Fruit fly (Drosophila melanogaster) whole organism, embryonic: ENCODE results near the gene Cow.

Source experiments
- Blimp-1 ChIP-seq: fragments of 200-800 bp; sonication (Bioruptor generic); optimal IDR thresholded peaks from 3 replicates; lab custom pipeline; 2018; ENCODE audit warnings: missing biosample characterization, missing genetic modification characterization, mild to moderate bottlenecking, moderate library complexity, missing genetic modification reagents
- C15 ChIP-seq: fragments of 200-800 bp; sonication (Bioruptor generic); IDR thresholded peaks from 3 replicates; pipeline ENCODE4 v1.3.6; 2022; ENCODE audit warnings: missing biosample characterization, missing genetic modification characterization
- CG10321 ChIP-seq: fragments of 200-800 bp; sonication (Bioruptor generic); IDR thresholded peaks from 2 replicates; pipeline ENCODE4 v1.3.6; 2022; ENCODE audit warnings: missing biosample characterization, missing genetic modification characterization
- CG15269 ChIP-seq: fragments of 200-800 bp; sonication (Bioruptor generic); optimal IDR thresholded peaks from 2 replicates; lab custom pipeline; 2018; ENCODE audit warnings: missing biosample characterization, mild to moderate bottlenecking, missing genetic modification characterization, moderate library complexity
- CG16813 ChIP-seq: fragments of 200-800 bp; sonication (Bioruptor generic); IDR thresholded peaks from 3 replicates; pipeline ENCODE4 v1.3.6; 2022; ENCODE audit warnings: missing biosample characterization, missing genetic modification characterization; ENCODE audit not compliant: partially characterized antibody
- CG17568 ChIP-seq: fragments of 200-800 bp; sonication (Bioruptor generic); optimal IDR thresholded peaks from 2 replicates; lab custom pipeline; 2018; ENCODE audit warnings: missing biosample characterization, mild to moderate bottlenecking, missing genetic modification characterization, moderate library complexity
- CG2116 ChIP-seq: fragments of 200-800 bp; sonication (Bioruptor generic); optimal IDR thresholded peaks from 3 replicates; lab custom pipeline; 2018; ENCODE audit warnings: missing biosample characterization, mild to moderate bottlenecking, missing genetic modification characterization
- CG33557 ChIP-seq: fragments of 200-800 bp; sonication (Bioruptor generic); optimal IDR thresholded peaks from 2 replicates; lab custom pipeline; 2019; ENCODE audit warnings: missing biosample characterization, mild to moderate bottlenecking, missing genetic modification characterization, moderate library complexity
- CG3847 ChIP-seq: fragments of 200-800 bp; sonication (Bioruptor generic); IDR thresholded peaks from 2 replicates; pipeline ENCODE4 v1.3.6; 2022; ENCODE audit warnings: missing biosample characterization, missing genetic modification characterization
- CG6175 ChIP-seq: fragments of 200-800 bp; sonication (Bioruptor generic); IDR thresholded peaks from 3 replicates; pipeline ENCODE4 v1.3.6; 2022; ENCODE audit warnings: missing biosample characterization, missing genetic modification characterization
- CG6683 ChIP-seq: fragments of 200-800 bp; sonication (Bioruptor generic); optimal IDR thresholded peaks from 2 replicates; lab custom pipeline; 2017; ENCODE audit warnings: missing biosample characterization, mild to moderate bottlenecking, missing genetic modification characterization, missing genetic modification reagents
- CG7271 ChIP-seq: fragments of 200-800 bp; sonication (Bioruptor generic); optimal IDR thresholded peaks from 2 replicates; lab custom pipeline; 2018; ENCODE audit warnings: missing biosample characterization, mild to moderate bottlenecking, missing genetic modification characterization, moderate library complexity
- CG9215 ChIP-seq: fragments of 200-800 bp; sonication (Bioruptor generic); IDR thresholded peaks from 2 replicates; pipeline ENCODE4 v1.3.6; 2022; ENCODE audit warnings: missing biosample characterization, missing genetic modification characterization
- Chrac-16 ChIP-seq: fragments of 200-800 bp; sonication (Bioruptor generic); optimal IDR thresholded peaks from 3 replicates; lab custom pipeline; 2016; ENCODE audit warnings: missing biosample characterization, missing genetic modification characterization
- D ChIP-seq, 2 experiments: fragments of 200-800 bp in 1 of 2; fragments of >200 bp in 1 of 2; sonication (Bioruptor generic) in 1 of 2; optimal IDR thresholded peaks; 2 replicates in 1 of 2; 3 replicates in 1 of 2; lab custom pipeline; 2017; ENCODE audit warnings: mild to moderate bottlenecking in 1 of 2, missing biosample characterization in 1 of 2, missing genetic modification characterization in 1 of 2, missing genetic modification reagents in 1 of 2
- ERR ChIP-seq: fragments of 200-800 bp; sonication (Bioruptor generic); optimal IDR thresholded peaks from 2 replicates; lab custom pipeline; 2016; ENCODE audit warnings: missing biosample characterization, missing genetic modification characterization
- HLHmδ ChIP-seq: fragments of 200-800 bp; sonication (Bioruptor generic); optimal IDR thresholded peaks from 2 replicates; lab custom pipeline; 2018; ENCODE audit warnings: missing biosample characterization, mild to moderate bottlenecking, missing genetic modification characterization, moderate library complexity
- Hsf ChIP-seq: fragments of 200-800 bp; sonication (Bioruptor generic); optimal IDR thresholded peaks from 3 replicates; lab custom pipeline; 2016; ENCODE audit warnings: missing biosample characterization, missing genetic modification characterization
- Neu2 ChIP-seq: fragments of 200-800 bp; sonication (Bioruptor generic); optimal IDR thresholded peaks from 3 replicates; lab custom pipeline; 2016; ENCODE audit warnings: missing biosample characterization, missing genetic modification characterization, borderline replicate concordance
- Ravus ChIP-seq: fragments of 200-800 bp; sonication (Bioruptor generic); IDR thresholded peaks from 2 replicates; pipeline ENCODE4 v1.3.6; 2022; ENCODE audit warnings: missing biosample characterization, missing genetic modification characterization
- Rfx ChIP-seq: fragments of 200-800 bp; sonication (Bioruptor generic); IDR thresholded peaks from 2 replicates; pipeline ENCODE4 v1.3.6; 2022; ENCODE audit warnings: missing biosample characterization, missing genetic modification characterization
- Sin3A ChIP-seq: fragments of >200 bp; optimal IDR thresholded peaks from 2 replicates; lab custom pipeline; 2018
- ara ChIP-seq: fragments of 200-800 bp; sonication (Bioruptor generic); IDR thresholded peaks from 2 replicates; pipeline ENCODE4 v1.3.6; 2022; ENCODE audit warnings: missing biosample characterization, missing genetic modification characterization
- br ChIP-seq: fragments of >200 bp; optimal IDR thresholded peaks from 2 replicates; lab custom pipeline; 2017
- cg ChIP-seq: fragments of 200-800 bp; sonication (Bioruptor generic); optimal IDR thresholded peaks from 3 replicates; lab custom pipeline; 2019; ENCODE audit warnings: missing biosample characterization, mild to moderate bottlenecking, missing genetic modification characterization, moderate library complexity
- ci ChIP-seq: fragments of 200-800 bp; sonication (Bioruptor generic); IDR thresholded peaks from 3 replicates; pipeline ENCODE4 v1.3.6; 2022; ENCODE audit warnings: missing biosample characterization, missing genetic modification characterization
- corto ChIP-seq: fragments of 200-800 bp; sonication (Bioruptor generic); optimal IDR thresholded peaks from 2 replicates; lab custom pipeline; 2016; ENCODE audit warnings: missing biosample characterization, mild to moderate bottlenecking, missing genetic modification characterization, moderate library complexity
- crp ChIP-seq, 2 experiments: fragments of 200-800 bp; sonication (Bioruptor generic); optimal IDR thresholded peaks; 2 replicates in 1 of 2; 3 replicates in 1 of 2; lab custom pipeline; 2017; ENCODE audit warnings: missing biosample characterization in 2 of 2, missing genetic modification characterization in 2 of 2, mild to moderate bottlenecking in 1 of 2, moderate library complexity in 1 of 2
- cwo ChIP-seq: fragments of 200-800 bp; sonication (Bioruptor generic); optimal IDR thresholded peaks from 3 replicates; lab custom pipeline; 2017; ENCODE audit warnings: missing biosample characterization, missing genetic modification characterization, mild to moderate bottlenecking, moderate library complexity, missing genetic modification reagents
- dmrt99B ChIP-seq: fragments of 200-800 bp; sonication (Bioruptor generic); optimal IDR thresholded peaks from 2 replicates; lab custom pipeline; 2018; ENCODE audit warnings: missing biosample characterization, mild to moderate bottlenecking, missing genetic modification characterization, moderate library complexity
- en ChIP-seq: fragments of 200-800 bp; sonication (Bioruptor generic); optimal IDR thresholded peaks from 2 replicates; lab custom pipeline; 2016; ENCODE audit warnings: missing biosample characterization, missing genetic modification characterization
- ftz-f1 ChIP-seq: fragments of 200-800 bp; sonication (Bioruptor generic); optimal IDR thresholded peaks from 2 replicates; lab custom pipeline; 2016; ENCODE audit warnings: missing biosample characterization, missing genetic modification characterization
- gt ChIP-seq: fragments of 200-800 bp; sonication (Bioruptor generic); IDR thresholded peaks from 2 replicates; pipeline ENCODE4 v1.3.6; 2022; ENCODE audit warnings: missing biosample characterization, missing genetic modification characterization
- hb ChIP-seq: fragments of 200-800 bp; sonication (Bioruptor generic); IDR thresholded peaks from 3 replicates; pipeline ENCODE4 v1.3.6; 2022; ENCODE audit warnings: missing biosample characterization, missing genetic modification characterization; ENCODE audit not compliant: partially characterized antibody
- insv ChIP-seq, 2 experiments: fragments of 200-800 bp; sonication (Bioruptor generic); optimal IDR thresholded peaks; 3 replicates each; lab custom pipeline; 2016 to 2018; ENCODE audit warnings: missing biosample characterization in 2 of 2, missing genetic modification characterization in 2 of 2
- jigr1 ChIP-seq: fragments of 200-800 bp; sonication (Bioruptor generic); IDR thresholded peaks from 3 replicates; pipeline ENCODE4 v1.3.6; 2022; ENCODE audit warnings: missing biosample characterization, missing genetic modification characterization
- kay ChIP-seq: fragments of 200-800 bp; sonication (Bioruptor generic); optimal IDR thresholded peaks from 2 replicates; lab custom pipeline; 2016; ENCODE audit warnings: missing biosample characterization, missing genetic modification characterization
- nom ChIP-seq: fragments of 200-800 bp; sonication (Bioruptor generic); optimal IDR thresholded peaks from 2 replicates; lab custom pipeline; 2017; ENCODE audit warnings: missing biosample characterization, missing genetic modification characterization, mild to moderate bottlenecking, moderate library complexity, missing genetic modification reagents
- otp ChIP-seq: fragments of 200-800 bp; sonication (Bioruptor generic); IDR thresholded peaks from 3 replicates; pipeline ENCODE4, ENCODE4 v1.3.6; 2022; ENCODE audit warnings: missing biosample characterization, missing genetic modification characterization
- prd ChIP-seq, 3 experiments: fragments of >200 bp in 2 of 3; fragments of 200-800 bp in 1 of 3; sonication (Bioruptor generic) in 1 of 3; optimal IDR thresholded peaks in 2 of 3; IDR thresholded peaks in 1 of 3; 2 replicates in 2 of 3; 3 replicates in 1 of 3; pipeline versions ENCODE4 v1.3.6 to Lab custom; 2017 to 2022; ENCODE audit warnings: missing biosample characterization in 1 of 3, missing genetic modification characterization in 1 of 3
- psq ChIP-seq: fragments of 200-800 bp; sonication (Bioruptor generic); optimal IDR thresholded peaks from 2 replicates; lab custom pipeline; 2017; ENCODE audit warnings: missing biosample characterization, missing genetic modification characterization
- pum ChIP-seq: fragments of 200-800 bp; sonication (Bioruptor generic); optimal IDR thresholded peaks from 2 replicates; lab custom pipeline; 2016; ENCODE audit warnings: missing biosample characterization, missing genetic modification characterization
- rib ChIP-seq: fragments of 200-800 bp; sonication (Bioruptor generic); IDR thresholded peaks from 2 replicates; pipeline ENCODE4 v1.3.6; 2022; ENCODE audit warnings: missing biosample characterization, missing genetic modification characterization
- run ChIP-seq: fragments of 200-800 bp; sonication (Bioruptor generic); optimal IDR thresholded peaks from 3 replicates; lab custom pipeline; 2018; ENCODE audit warnings: missing biosample characterization, mild to moderate bottlenecking, missing genetic modification characterization
- sd ChIP-seq: fragments of 200-800 bp; sonication (Bioruptor generic); optimal IDR thresholded peaks from 3 replicates; lab custom pipeline; 2018; ENCODE audit warnings: missing biosample characterization, mild to moderate bottlenecking, missing genetic modification characterization, moderate library complexity
- seq ChIP-seq: fragments of 200-800 bp; sonication (Bioruptor generic); IDR thresholded peaks from 2 replicates; pipeline ENCODE4 v1.3.6; 2022; ENCODE audit warnings: missing biosample characterization, missing genetic modification characterization
- unc-4 ChIP-seq: fragments of 200-800 bp; sonication (Bioruptor generic); IDR thresholded peaks from 2 replicates; pipeline ENCODE4 v1.3.6; 2022; ENCODE audit warnings: missing biosample characterization, missing genetic modification characterization; ENCODE audit not compliant: partially characterized antibody
- usp ChIP-seq: fragments of >200 bp; optimal IDR thresholded peaks from 2 replicates; lab custom pipeline; 2017; ENCODE audit warnings: missing biosample characterization, missing genetic modification characterization

The Cow gene

dm6 chr3R:23074480-23074879 lies 38.0 kb downstream of the Cow start:
- TF ChIP-seq Blimp-1 (GFP tag; lab: Kevin White, UChicago) (peak; percentile 77), sd (no peak), CG10321 (GFP tag; lab: Robert Waterston, UW) (peak; percentile 67)

dm6 chr3R:23067209-23067826 lies 45.2 kb downstream of the Cow start, which contains the start of gene CG17111:
CG17111 (minus strand) TSS chr3R:23067259.
- TF ChIP-seq usp (GFP tag; lab: Kevin White, UChicago) (no peak), hb (GFP tag; lab: Robert Waterston, UW) (no peak), CG6175 (GFP tag; lab: Robert Waterston, UW) (no peak), gt (GFP tag; lab: Robert Waterston, UW) (no peak), Ravus (GFP tag; lab: Robert Waterston, UW) (no peak), CG17568 (GFP tag; lab: Kevin White, UChicago) (no peak), prd (optimal IDR thresholded peaks at IDR 0.05; lab: Kevin White, UChicago) (no peak), prd (GFP tag; IDR thresholded peaks at IDR 0.05; lab: Robert Waterston, UW) (0 out of 3 replicates have a peak, but pooled peaks have one; percentile 19), cg (GFP tag; lab: Kevin White, UChicago) (no peak), crp (GFP tag; optimal IDR thresholded peaks at IDR 0.05; lab: Kevin White, UChicago) (no peak), otp (GFP tag; lab: Robert Waterston, UW) (no peak), D (optimal IDR thresholded peaks at IDR 0.05; lab: Kevin White, UChicago) (no peak), D (GFP tag; optimal IDR thresholded peaks at IDR 0.05; lab: Kevin White, UChicago) (peak; percentile 27), en (GFP tag; lab: Kevin White, UChicago) (no peak), CG2116 (GFP tag; lab: Kevin White, UChicago) (no peak), ERR (GFP tag; lab: Kevin White, UChicago) (no peak), CG33557 (GFP tag; lab: Kevin White, UChicago) (no peak), psq (GFP tag; lab: Kevin White, UChicago) (no peak), br (no peak), CG15269 (tag; lab: Kevin White, UChicago) (peak; percentile 52), nom (GFP tag; lab: Kevin White, UChicago) (no peak), HLHmδ (GFP tag; lab: Kevin White, UChicago) (no peak), Rfx (GFP tag; lab: Robert Waterston, UW) (no peak), Hsf (GFP tag; lab: Kevin White, UChicago) (peak; percentile 18), dmrt99B (tag; lab: Kevin White, UChicago) (peak; percentile 65), Chrac-16 (GFP tag; lab: Kevin White, UChicago) (no peak), CG6683 (GFP tag; lab: Kevin White, UChicago) (no peak), Neu2 (GFP tag; lab: Kevin White, UChicago) (no peak), cwo (GFP tag; lab: Kevin White, UChicago) (peak; percentile 24), insv (GFP tag; optimal IDR thresholded peaks at IDR 0.05; lab: Kevin White, UChicago) (no peak), pum (GFP tag; lab: Kevin White, UChicago) (no peak), unc-4 (no peak), run (no peak), Blimp-1 (GFP tag; lab: Kevin White, UChicago) (peak; percentile 38), CG3847 (GFP tag; lab: Robert Waterston, UW) (no peak), CG16813 (GFP tag; lab: Robert Waterston, UW) (no peak), CG9215 (GFP tag; lab: Robert Waterston, UW) (no peak), CG7271 (tag; lab: Kevin White, UChicago) (no peak), C15 (no peak), kay (no peak), ci (GFP tag; lab: Robert Waterston, UW) (no peak), corto (GFP tag; lab: Kevin White, UChicago) (no peak), CG10321 (GFP tag; lab: Robert Waterston, UW) (no peak), jigr1 (GFP tag; lab: Robert Waterston, UW) (no peak), rib (GFP tag; lab: Robert Waterston, UW) (no peak), ftz-f1 (GFP tag; lab: Kevin White, UChicago) (no peak), Sin3A (no peak), seq (GFP tag; lab: Robert Waterston, UW) (no peak), ara (no peak)
